Fruit fly (Drosophila melanogaster) whole organism, embryonic: ENCODE data around the gene CG33687.

Experiments used
- Atf-2 ChIP-seq: fragments of 200-800 bp; sonication (Bioruptor generic); optimal IDR thresholded peaks from 2 replicates; lab custom pipeline; 2016; ENCODE audit warnings: missing biosample characterization, missing genetic modification characterization
- CG10654 ChIP-seq: fragments of 200-800 bp; sonication (Bioruptor generic); optimal IDR thresholded peaks from 2 replicates; lab custom pipeline; 2016; ENCODE audit warnings: missing biosample characterization, missing genetic modification characterization
- CG10959 ChIP-seq: fragments of 200-800 bp; sonication (Bioruptor generic); IDR thresholded peaks from 2 replicates; pipeline ENCODE4 v1.3.6; 2022; ENCODE audit warnings: missing biosample characterization, missing genetic modification characterization
- CG14014 ChIP-seq: fragments of 200-800 bp; sonication (Bioruptor generic); IDR thresholded peaks from 2 replicates; pipeline ENCODE4 v1.3.6; 2022; ENCODE audit warnings: missing biosample characterization, missing genetic modification characterization
- CG15011 ChIP-seq: fragments of 200-800 bp; sonication (Bioruptor generic); optimal IDR thresholded peaks from 3 replicates; lab custom pipeline; 2018; ENCODE audit warnings: missing biosample characterization, mild to moderate bottlenecking, missing genetic modification characterization
- CG15073 ChIP-seq: fragments of 200-800 bp; sonication (Bioruptor generic); optimal IDR thresholded peaks from 2 replicates; lab custom pipeline; 2016; ENCODE audit warnings: missing biosample characterization, missing genetic modification characterization
- CG1602 ChIP-seq: fragments of 200-800 bp; sonication (Bioruptor generic); optimal IDR thresholded peaks from 3 replicates; lab custom pipeline; 2016; ENCODE audit warnings: missing biosample characterization, missing genetic modification characterization
- CG1647 ChIP-seq: fragments of 200-800 bp; sonication (Bioruptor generic); optimal IDR thresholded peaks from 3 replicates; lab custom pipeline; 2016; ENCODE audit warnings: missing biosample characterization, missing genetic modification characterization
- CG2199 ChIP-seq: fragments of 200-800 bp; sonication (Bioruptor generic); IDR thresholded peaks from 3 replicates; pipeline ENCODE4 v1.3.6; 2022; ENCODE audit warnings: missing biosample characterization, missing genetic modification characterization
- CG3995 ChIP-seq: fragments of 200-800 bp; sonication (Bioruptor generic); optimal IDR thresholded peaks from 3 replicates; lab custom pipeline; 2016; ENCODE audit warnings: missing biosample characterization, missing genetic modification characterization
- CG43689 ChIP-seq: fragments of 200-800 bp; sonication (Bioruptor generic); IDR thresholded peaks from 2 replicates; pipeline ENCODE4 v1.3.6; 2022; ENCODE audit warnings: missing biosample characterization, missing genetic modification characterization
- CG4854 ChIP-seq: fragments of 200-800 bp; sonication (Bioruptor generic); optimal IDR thresholded peaks from 2 replicates; lab custom pipeline; 2016; ENCODE audit warnings: missing biosample characterization, missing genetic modification characterization, inconsistent platforms
- CG6254 ChIP-seq: fragments of 200-800 bp; sonication (Bioruptor generic); optimal IDR thresholded peaks from 3 replicates; lab custom pipeline; 2017; ENCODE audit warnings: mild to moderate bottlenecking, missing biosample characterization, missing genetic modification reagents, missing genetic modification characterization
- CG6813 ChIP-seq: fragments of 200-800 bp; sonication (Bioruptor generic); optimal IDR thresholded peaks from 2 replicates; lab custom pipeline; 2017; ENCODE audit warnings: missing biosample characterization, missing genetic modification characterization, mild to moderate bottlenecking, moderate library complexity, missing genetic modification reagents
- CG6854 ChIP-seq: fragments of 200-800 bp; sonication (Bioruptor generic); optimal IDR thresholded peaks from 3 replicates; lab custom pipeline; 2017; ENCODE audit warnings: missing biosample characterization, mild to moderate bottlenecking, missing genetic modification characterization
- CG8089 ChIP-seq: fragments of 200-800 bp; sonication (Bioruptor generic); optimal IDR thresholded peaks from 3 replicates; lab custom pipeline; 2016; ENCODE audit warnings: missing biosample characterization, missing genetic modification characterization
- CG8359 ChIP-seq: fragments of 200-800 bp; sonication (Bioruptor generic); optimal IDR thresholded peaks from 2 replicates; lab custom pipeline; 2017; ENCODE audit warnings: missing biosample characterization, mild to moderate bottlenecking, missing genetic modification characterization, borderline replicate concordance
- D ChIP-seq, 2 experiments: fragments of 200-800 bp in 1 of 2; fragments of >200 bp in 1 of 2; sonication (Bioruptor generic) in 1 of 2; optimal IDR thresholded peaks; 2 replicates in 1 of 2; 3 replicates in 1 of 2; lab custom pipeline; 2017; ENCODE audit warnings: mild to moderate bottlenecking in 1 of 2, missing biosample characterization in 1 of 2, missing genetic modification characterization in 1 of 2, missing genetic modification reagents in 1 of 2
- D19A ChIP-seq: fragments of 200-800 bp; optimal IDR thresholded peaks from 3 replicates; lab custom pipeline; 2019; ENCODE audit warnings: missing biosample characterization, mild to moderate bottlenecking, missing genetic modification characterization, moderate library complexity
- Elba2 ChIP-seq: fragments of 200-800 bp; sonication (Bioruptor generic); optimal IDR thresholded peaks from 3 replicates; lab custom pipeline; 2016; ENCODE audit warnings: missing biosample characterization, missing genetic modification characterization
- Ets97D ChIP-seq: fragments of 200-800 bp; sonication (Bioruptor generic); optimal IDR thresholded peaks from 3 replicates; lab custom pipeline; 2016; ENCODE audit warnings: missing biosample characterization, missing genetic modification characterization
- HLH4C ChIP-seq: fragments of 200-800 bp; sonication (Bioruptor generic); IDR thresholded peaks from 3 replicates; pipeline ENCODE4 v1.3.6; 2022; ENCODE audit warnings: missing biosample characterization, missing genetic modification characterization; ENCODE audit not compliant: partially characterized antibody
- Mes4 ChIP-seq: fragments of 200-800 bp; sonication (Bioruptor generic); optimal IDR thresholded peaks from 2 replicates; lab custom pipeline; 2016; ENCODE audit warnings: missing biosample characterization, missing genetic modification characterization
- Neu2 ChIP-seq: fragments of 200-800 bp; sonication (Bioruptor generic); optimal IDR thresholded peaks from 3 replicates; lab custom pipeline; 2016; ENCODE audit warnings: missing biosample characterization, missing genetic modification characterization, borderline replicate concordance
- Nf-YC ChIP-seq: fragments of 200-800 bp; optimal IDR thresholded peaks from 3 replicates; lab custom pipeline; 2019; ENCODE audit warnings: missing biosample characterization, mild to moderate bottlenecking, missing genetic modification characterization, moderate library complexity
- Side ChIP-seq: fragments of 200-800 bp; sonication (Bioruptor generic); optimal IDR thresholded peaks from 2 replicates; lab custom pipeline; 2016; ENCODE audit warnings: missing biosample characterization, missing genetic modification characterization
- TFAM ChIP-seq: fragments of 200-800 bp; sonication (Bioruptor generic); optimal IDR thresholded peaks from 2 replicates; lab custom pipeline; 2017; ENCODE audit warnings: missing biosample characterization, missing genetic modification characterization, inconsistent platforms
- ase ChIP-seq: fragments of 200-800 bp; sonication (Bioruptor generic); IDR thresholded peaks from 3 replicates; pipeline ENCODE4 v1.3.6; 2022; ENCODE audit warnings: missing biosample characterization, missing genetic modification characterization
- bigmax ChIP-seq: fragments of 200-800 bp; sonication (Bioruptor generic); optimal IDR thresholded peaks from 2 replicates; lab custom pipeline; 2018; ENCODE audit warnings: missing biosample characterization, mild to moderate bottlenecking, missing genetic modification characterization
- corto ChIP-seq: fragments of 200-800 bp; sonication (Bioruptor generic); optimal IDR thresholded peaks from 2 replicates; lab custom pipeline; 2016; ENCODE audit warnings: missing biosample characterization, mild to moderate bottlenecking, missing genetic modification characterization, moderate library complexity
- croc ChIP-seq: fragments of 200-800 bp; sonication (Bioruptor generic); conservative IDR thresholded peaks from 3 replicates; pipeline ENCODE4 v1.3.6; 2022; ENCODE audit warnings: missing biosample characterization, missing genetic modification characterization
- cwo ChIP-seq: fragments of 200-800 bp; sonication (Bioruptor generic); optimal IDR thresholded peaks from 3 replicates; lab custom pipeline; 2017; ENCODE audit warnings: missing biosample characterization, missing genetic modification characterization, mild to moderate bottlenecking, moderate library complexity, missing genetic modification reagents
- dmrt99B ChIP-seq: fragments of 200-800 bp; sonication (Bioruptor generic); optimal IDR thresholded peaks from 2 replicates; lab custom pipeline; 2018; ENCODE audit warnings: missing biosample characterization, mild to moderate bottlenecking, missing genetic modification characterization, moderate library complexity
- ewg ChIP-seq: fragments of 200-800 bp; sonication (Bioruptor generic); optimal IDR thresholded peaks from 3 replicates; lab custom pipeline; 2017; ENCODE audit warnings: mild to moderate bottlenecking, missing biosample characterization, missing genetic modification reagents, missing genetic modification characterization
- fu2 ChIP-seq: fragments of 200-800 bp; sonication (Bioruptor generic); optimal IDR thresholded peaks from 2 replicates; lab custom pipeline; 2016; ENCODE audit warnings: missing biosample characterization, missing genetic modification characterization
- hb ChIP-seq: fragments of 200-800 bp; sonication (Bioruptor generic); IDR thresholded peaks from 3 replicates; pipeline ENCODE4 v1.3.6; 2022; ENCODE audit warnings: missing biosample characterization, missing genetic modification characterization; ENCODE audit not compliant: partially characterized antibody
- klu ChIP-seq: fragments of 200-800 bp; sonication (Bioruptor generic); IDR thresholded peaks from 2 replicates; pipeline ENCODE4 v1.3.6; 2022; ENCODE audit warnings: missing biosample characterization, missing genetic modification characterization
- lmd ChIP-seq: fragments of 200-800 bp; sonication (Bioruptor generic); IDR thresholded peaks from 2 replicates; pipeline ENCODE4 v1.3.6; 2022; ENCODE audit warnings: missing biosample characterization, missing genetic modification characterization
- lov ChIP-seq, 2 experiments: fragments of 200-800 bp in 1 of 2; fragments of >200 bp in 1 of 2; sonication (Bioruptor generic) in 1 of 2; IDR thresholded peaks in 1 of 2; optimal IDR thresholded peaks in 1 of 2; 2 replicates in 1 of 2; 3 replicates in 1 of 2; pipeline versions ENCODE4 v1.3.6 to Lab custom; 2017 to 2022; ENCODE audit warnings: missing biosample characterization in 1 of 2, missing genetic modification characterization in 1 of 2
- luna ChIP-seq: fragments of 200-800 bp; sonication (Bioruptor generic); optimal IDR thresholded peaks from 2 replicates; lab custom pipeline; 2016; ENCODE audit warnings: missing biosample characterization, missing genetic modification characterization
- mirr ChIP-seq: fragments of 200-800 bp; sonication (Bioruptor generic); optimal IDR thresholded peaks from 3 replicates; lab custom pipeline; 2018; ENCODE audit warnings: missing biosample characterization, mild to moderate bottlenecking, missing genetic modification characterization
- pita ChIP-seq: fragments of 200-800 bp; sonication (Bioruptor generic); optimal IDR thresholded peaks from 2 replicates; lab custom pipeline; 2017; ENCODE audit warnings: missing biosample characterization, mild to moderate bottlenecking, missing genetic modification characterization
- ro ChIP-seq: fragments of 200-800 bp; sonication (Bioruptor generic); IDR thresholded peaks from 2 replicates; pipeline ENCODE4 v1.3.6; 2022; ENCODE audit warnings: missing biosample characterization, missing genetic modification characterization
- seq ChIP-seq: fragments of 200-800 bp; sonication (Bioruptor generic); IDR thresholded peaks from 2 replicates; pipeline ENCODE4 v1.3.6; 2022; ENCODE audit warnings: missing biosample characterization, missing genetic modification characterization
- sna ChIP-seq: fragments of 200-800 bp; sonication (Bioruptor generic); IDR thresholded peaks from 2 replicates; pipeline ENCODE4 v1.3.6; 2022; ENCODE audit warnings: missing biosample characterization, missing genetic modification characterization; ENCODE audit not compliant: partially characterized antibody

CG33687 gene

DNA sequence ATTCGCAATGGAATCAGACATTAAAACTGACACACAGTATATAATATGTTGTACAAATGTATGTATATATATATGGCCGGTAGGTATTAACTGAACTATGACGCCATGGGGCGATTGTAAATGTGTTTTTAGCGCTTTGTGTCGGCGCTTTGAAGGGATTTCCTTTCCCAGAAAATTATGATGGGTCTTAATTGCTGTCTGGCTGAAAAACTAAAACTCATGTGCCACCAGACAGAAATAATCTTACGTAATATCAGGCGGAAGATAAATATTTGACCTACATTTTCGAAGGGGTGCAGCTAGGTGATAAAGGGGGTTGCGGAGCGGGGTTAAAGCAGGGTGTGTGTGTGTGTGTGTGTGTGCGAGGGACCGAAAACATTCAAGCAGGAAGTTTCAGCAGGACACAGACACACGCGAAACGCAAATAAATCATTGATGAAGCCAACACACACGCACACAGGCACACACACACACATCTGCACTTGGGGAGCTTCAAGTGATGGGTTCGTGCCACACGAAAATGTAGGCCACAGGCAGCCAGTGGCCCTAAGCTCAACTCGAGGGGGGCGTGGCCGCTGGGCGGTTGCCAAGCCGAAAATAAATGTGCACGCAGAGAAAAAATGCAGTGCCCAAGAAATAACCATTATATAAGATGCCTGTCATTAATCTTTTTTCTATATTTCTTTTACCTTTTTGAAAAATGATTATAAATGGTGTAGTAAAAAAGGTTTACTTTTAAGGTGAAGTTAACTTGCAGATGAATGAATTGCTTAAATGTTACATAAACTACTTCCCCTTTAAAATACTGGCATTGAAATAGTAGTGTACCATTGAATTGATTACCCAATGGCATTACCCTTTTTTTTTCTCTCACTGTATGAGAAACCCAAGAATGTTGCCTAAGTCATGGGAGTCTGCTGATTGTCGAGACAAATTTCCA, 40.1 kb upstream of the CG33687 start (continued):
- peak; percentile 27 for TF ChIP-seq Side (GFP tag; lab: Kevin White, UChicago)
- TF ChIP-seq cwo (GFP tag; lab: Kevin White, UChicago): no peak
- peak; percentile 29 for TF ChIP-seq CG6813 (GFP tag; lab: Kevin White, UChicago)
- TF ChIP-seq fu2 (GFP tag; lab: Kevin White, UChicago): peak; percentile 1
- TF ChIP-seq, all 482 proteins: peak for 220

DNA sequence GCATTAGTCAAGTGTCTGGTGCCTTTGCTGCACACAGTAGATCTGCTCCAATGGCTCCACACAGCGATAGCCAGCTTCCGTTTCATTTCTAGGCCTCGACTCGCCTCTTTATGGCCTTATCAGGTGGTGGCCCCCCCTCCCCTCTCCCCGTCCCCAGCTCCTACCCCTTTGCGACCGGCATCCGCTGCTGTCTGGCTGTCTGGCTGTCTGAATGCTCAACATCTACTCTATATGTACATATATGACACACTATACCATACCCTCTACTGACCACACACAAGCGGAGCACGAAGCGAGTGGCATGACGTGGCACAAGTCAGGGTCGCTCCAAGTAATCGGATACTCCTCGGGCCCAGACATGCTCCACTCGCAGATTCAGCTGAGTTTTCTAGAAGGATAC, 39.3 kb upstream of the CG33687 start:
- no peak for TF ChIP-seq CG15011 (GFP tag; lab: Kevin White, UChicago)
- TF ChIP-seq CG2199: no peak
- TF ChIP-seq HLH4C: peak; percentile 78
- TF ChIP-seq ro (GFP tag; lab: Robert Waterston, UW): no peak
- TF ChIP-seq seq: no peak
- TF ChIP-seq ase (GFP tag; lab: Robert Waterston, UW): no peak
- no peak for TF ChIP-seq lov (optimal IDR thresholded peaks at IDR 0.05; lab: Kevin White, UChicago)
- TF ChIP-seq lov (GFP tag; IDR thresholded peaks at IDR 0.05; lab: Robert Waterston, UW): no peak
- TF ChIP-seq Ets97D (GFP tag; lab: Kevin White, UChicago): no peak
- no peak for TF ChIP-seq corto
- no peak for TF ChIP-seq Neu2 (GFP tag; lab: Kevin White, UChicago)
- TF ChIP-seq klu: 0 out of 2 replicates have a peak, but pooled peaks have one; percentile 13
- no peak for TF ChIP-seq D (optimal IDR thresholded peaks at IDR 0.05; lab: Kevin White, UChicago)
- no peak for TF ChIP-seq D (GFP tag; optimal IDR thresholded peaks at IDR 0.05; lab: Kevin White, UChicago)
- TF ChIP-seq D19A (tag; lab: Kevin White, UChicago): no peak
- TF ChIP-seq CG8089 (GFP tag; lab: Kevin White, UChicago): no peak
- no peak for TF ChIP-seq Nf-YC (tag; lab: Kevin White, UChicago)
- TF ChIP-seq CG8359 (GFP tag; lab: Kevin White, UChicago): no peak
- 0 out of 2 replicates have a peak, but pooled peaks have one; percentile 26 for TF ChIP-seq CG14014 (GFP tag; lab: Robert Waterston, UW)
- TF ChIP-seq TFAM: no peak
- no peak for TF ChIP-seq CG6254 (GFP tag; lab: Kevin White, UChicago)
- TF ChIP-seq luna (GFP tag; lab: Kevin White, UChicago): no peak
- no peak for TF ChIP-seq CG4854
- peak; percentile 27 for TF ChIP-seq mirr (GFP tag; lab: Kevin White, UChicago)
- TF ChIP-seq ewg: no peak
- no peak for TF ChIP-seq croc (GFP tag; lab: Robert Waterston, UW)
- TF ChIP-seq dmrt99B (tag; lab: Kevin White, UChicago): no peak
- TF ChIP-seq Atf-2 (GFP tag; lab: Kevin White, UChicago): no peak
- TF ChIP-seq CG3995: no peak
- no peak for TF ChIP-seq Elba2 (GFP tag; lab: Kevin White, UChicago)
- no peak for TF ChIP-seq CG10654 (GFP tag; lab: Kevin White, UChicago)
- peak; percentile 51 for TF ChIP-seq hb
- TF ChIP-seq cwo (GFP tag; lab: Kevin White, UChicago): peak; percentile 28
- TF ChIP-seq CG1647 (GFP tag; lab: Kevin White, UChicago): no peak
- peak; percentile 43; the same call in 1 of the 2 replicates for TF ChIP-seq sna (GFP tag; lab: Robert Waterston, UW)
- TF ChIP-seq lmd (GFP tag; lab: Robert Waterston, UW): no peak
- TF ChIP-seq bigmax: no peak
- no peak for TF ChIP-seq pita (GFP tag; lab: Kevin White, UChicago)
- TF ChIP-seq CG6854 (GFP tag; lab: Kevin White, UChicago): no peak
- no peak for TF ChIP-seq CG15073
- no peak for TF ChIP-seq CG10959 (GFP tag; lab: Robert Waterston, UW)
- TF ChIP-seq Mes4 (GFP tag; lab: Kevin White, UChicago): no peak
- no peak for TF ChIP-seq CG1602 (GFP tag; lab: Kevin White, UChicago)
- TF ChIP-seq CG43689 (GFP tag; lab: Robert Waterston, UW): no peak
